Fruit fly (Drosophila melanogaster): ENCODE measurements around the gene CG8500.

CG8500 gene

dm6 chr3R:9767620-9768592 lies 16.5 kb upstream of the CG8500 start, which contains the start of gene Naa80 (continued):
- TF ChIP-seq pb (GFP tag; optimal IDR thresholded peaks at IDR 0.05), result peak; percentile 48
- TF ChIP-seq CG10431 (GFP tag; optimal IDR thresholded peaks at IDR 0.05), result peak; percentile 20
- peak; percentile 41; the same call in 1 of the 2 replicates for TF ChIP-seq CG10366 (GFP tag; IDR thresholded peaks at IDR 0.05)
- no peak for TF ChIP-seq CG2129 (GFP tag; IDR thresholded peaks at IDR 0.05; ENCODE audit: partially characterized antibody)
- TF ChIP-seq run (tag; optimal IDR thresholded peaks at IDR 0.05), result no peak
- peak; percentile 60 for TF ChIP-seq CG8924 (tag; optimal IDR thresholded peaks at IDR 0.05)
- TF ChIP-seq Hr39 (optimal IDR thresholded peaks at IDR 0.05), result no peak
- TF ChIP-seq bigmax (GFP tag; optimal IDR thresholded peaks at IDR 0.05), result peak; percentile 40
- TF ChIP-seq Blimp-1 (GFP tag; optimal IDR thresholded peaks at IDR 0.05), result no peak
- TF ChIP-seq CG8478 (optimal IDR thresholded peaks at IDR 0.05), result no peak
- TF ChIP-seq peb (GFP tag; IDR thresholded peaks at IDR 0.05), result no peak
- TF ChIP-seq CG43689 (GFP tag; IDR thresholded peaks at IDR 0.05), result no peak
- TF ChIP-seq CG13296 (GFP tag; optimal IDR thresholded peaks at IDR 0.05), result peak; percentile 64
- TF ChIP-seq crol (GFP tag; IDR thresholded peaks at IDR 0.05), result 0 out of 2 replicates have a peak, but pooled peaks have one; percentile 20
- TF ChIP-seq sr (GFP tag; IDR thresholded peaks at IDR 0.05), result no peak
- TF ChIP-seq CG7839 (tag; optimal IDR thresholded peaks at IDR 0.05), result peak; percentile 54
- TF ChIP-seq CG13624 (GFP tag; optimal IDR thresholded peaks at IDR 0.05), result peak; percentile 88
- TF ChIP-seq knrl (GFP tag; IDR thresholded peaks at IDR 0.05; ENCODE audit: partially characterized antibody), result peak; percentile 52; the same call in 1 of the 3 replicates
- TF ChIP-seq CG6689 (GFP tag; IDR thresholded peaks at IDR 0.05), result no peak
- TF ChIP-seq CG14860 (GFP tag; IDR thresholded peaks at IDR 0.05; ENCODE audit: partially characterized antibody), result no peak
- TF ChIP-seq sug (tag; optimal IDR thresholded peaks at IDR 0.05), result peak; percentile 71
- peak; percentile 61; the same call in 1 of the 2 replicates for TF ChIP-seq CG32532 (GFP tag; IDR thresholded peaks at IDR 0.05)
- TF ChIP-seq CG4617 (GFP tag; optimal IDR thresholded peaks at IDR 0.05; ENCODE audit: borderline replicate concordance), result peak; percentile 98
- no peak for TF ChIP-seq Oaz (GFP tag; IDR thresholded peaks at IDR 0.05)
- peak; percentile 31 for TF ChIP-seq CG1233 (GFP tag; optimal IDR thresholded peaks at IDR 0.05)
- TF ChIP-seq CG2889 (GFP tag; IDR thresholded peaks at IDR 0.05), result 0 out of 3 replicates have a peak, but pooled peaks have one; percentile 10
- no peak for TF ChIP-seq CG6683 (GFP tag; optimal IDR thresholded peaks at IDR 0.05)
- no peak for TF ChIP-seq pfk (GFP tag; optimal IDR thresholded peaks at IDR 0.05)
- peak; percentile 54 for TF ChIP-seq Sry-δ (GFP tag; optimal IDR thresholded peaks at IDR 0.05)
- TF ChIP-seq CG17568 (GFP tag; optimal IDR thresholded peaks at IDR 0.05), result no peak
- no peak for TF ChIP-seq fru (optimal IDR thresholded peaks at IDR 0.05)
- TF ChIP-seq CG11085 (GFP tag; IDR thresholded peaks at IDR 0.05), result peak; percentile 8; the same call in 1 of the 2 replicates
- no peak for TF ChIP-seq CG15073 (GFP tag; optimal IDR thresholded peaks at IDR 0.05)
- TF ChIP-seq odd (GFP tag; optimal IDR thresholded peaks at IDR 0.05), result no peak
- peak; percentile 67 for TF ChIP-seq shn (GFP tag; optimal IDR thresholded peaks at IDR 0.05)
- TF ChIP-seq CG16863 (GFP tag; optimal IDR thresholded peaks at IDR 0.05), result peak; percentile 27
- TF ChIP-seq CG42726 (GFP tag; IDR thresholded peaks at IDR 0.05; ENCODE audit: partially characterized antibody), result peak; percentile 65
- peak; percentile 99 for TF ChIP-seq Med (GFP tag)
- TF ChIP-seq ATbp (GFP tag; optimal IDR thresholded peaks at IDR 0.05), result no peak
- TF ChIP-seq lov (optimal IDR thresholded peaks at IDR 0.05), result no peak
- peak; percentile 26; the same call in 1 of the 3 replicates for TF ChIP-seq lov (GFP tag; IDR thresholded peaks at IDR 0.05)
- peak; percentile 3 for TF ChIP-seq CG13123 (GFP tag; optimal IDR thresholded peaks at IDR 0.05)
- peak; percentile 84 for TF ChIP-seq E2f2 (GFP tag; IDR thresholded peaks at IDR 0.05)
- peak; percentile 89 for TF ChIP-seq zfh2 (GFP tag; optimal IDR thresholded peaks at IDR 0.05)
- TF ChIP-seq Dref (GFP tag; IDR thresholded peaks at IDR 0.05), result peak; percentile 50
- TF ChIP-seq mirr (GFP tag; optimal IDR thresholded peaks at IDR 0.05), result peak; percentile 28
- TF ChIP-seq schlank (tag; optimal IDR thresholded peaks at IDR 0.05), result no peak
- TF ChIP-seq Sin3A (optimal IDR thresholded peaks at IDR 0.05), result peak; percentile 76
- peak; percentile 15; the same call in 1 of the 3 replicates for TF ChIP-seq CG2199 (GFP tag; IDR thresholded peaks at IDR 0.05)
- peak; percentile 77 for TF ChIP-seq CG8944 (GFP tag; optimal IDR thresholded peaks at IDR 0.05)

Data from whole organism, embryonic.